Fruit fly (Drosophila melanogaster) whole organism, embryonic: Measurements from ENCODE around the gene CG2278.

Source experiments
- CG34224 ChIP-seq: fragments of 200-800 bp; sonication (Bioruptor generic); IDR thresholded peaks from 3 replicates; pipeline ENCODE4 v1.3.6; 2022; ENCODE audit warnings: missing biosample characterization, missing genetic modification characterization; ENCODE audit not compliant: partially characterized antibody
- gfzf ChIP-seq: fragments of 200-800 bp; sonication (Bioruptor generic); optimal IDR thresholded peaks from 2 replicates; lab custom pipeline; 2016; ENCODE audit warnings: missing biosample characterization, mild to moderate bottlenecking, missing genetic modification characterization, moderate library complexity
- h ChIP-seq: fragments of >200 bp; optimal IDR thresholded peaks from 2 replicates; lab custom pipeline; 2017
- lbe ChIP-seq: fragments of 200-800 bp; sonication (Bioruptor generic); optimal IDR thresholded peaks from 2 replicates; lab custom pipeline; 2016; ENCODE audit warnings: missing biosample characterization, mild to moderate bottlenecking, missing genetic modification characterization
- lov ChIP-seq, 2 experiments: fragments of 200-800 bp in 1 of 2; fragments of >200 bp in 1 of 2; sonication (Bioruptor generic) in 1 of 2; IDR thresholded peaks in 1 of 2; optimal IDR thresholded peaks in 1 of 2; 2 replicates in 1 of 2; 3 replicates in 1 of 2; pipeline versions ENCODE4 v1.3.6 to Lab custom; 2017 to 2022; ENCODE audit warnings: missing biosample characterization in 1 of 2, missing genetic modification characterization in 1 of 2
- nmo ChIP-seq: fragments of 200-800 bp; sonication (Bioruptor generic); optimal IDR thresholded peaks from 2 replicates; lab custom pipeline; 2018; ENCODE audit warnings: missing biosample characterization, mild to moderate bottlenecking, missing genetic modification characterization, moderate library complexity
- unpg ChIP-seq: fragments of 200-800 bp; sonication (Bioruptor generic); optimal IDR thresholded peaks from 3 replicates; lab custom pipeline; 2018; ENCODE audit warnings: missing biosample characterization, mild to moderate bottlenecking, missing genetic modification characterization, moderate library complexity

dm6 chrX:8137285-8137684, 32.8 kb downstream of the CG2278 start:
- no peak for TF ChIP-seq unpg (GFP tag; lab: Kevin White, UChicago)
- no peak for TF ChIP-seq lbe (GFP tag; lab: Kevin White, UChicago)
- TF ChIP-seq h (lab: Kevin White, UChicago): no peak
- no peak for TF ChIP-seq CG34224
- TF ChIP-seq lov (optimal IDR thresholded peaks at IDR 0.05; lab: Kevin White, UChicago): no peak
- TF ChIP-seq lov (GFP tag; IDR thresholded peaks at IDR 0.05; lab: Robert Waterston, UW): no peak
- TF ChIP-seq gfzf (GFP tag; lab: Kevin White, UChicago): no peak
- no peak for TF ChIP-seq nmo
